Worm (Caenorhabditis elegans): ENCODE results near the gene pod-2.

DNA sequence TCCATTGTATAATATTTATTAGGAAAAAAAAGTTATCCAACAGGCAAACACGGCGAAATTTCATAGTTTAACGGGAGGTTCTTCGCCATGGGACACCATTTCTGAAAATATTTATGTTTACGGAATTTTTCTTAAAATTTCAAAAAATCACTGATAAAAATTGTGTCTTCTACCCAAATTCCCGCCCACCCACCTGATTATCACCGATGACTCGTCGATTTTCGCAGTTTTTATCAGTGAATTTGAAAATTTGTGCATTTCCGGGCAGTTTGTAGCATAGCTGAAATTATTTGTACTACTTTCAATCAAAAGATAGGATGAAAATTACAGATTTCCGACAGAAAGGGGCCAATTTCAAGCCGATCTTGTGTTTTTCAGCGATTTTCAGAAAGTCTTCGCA is 35.2 kb upstream of the pod-2 start:
- no peak for TF ChIP-seq ama-1 (optimal IDR thresholded peaks at IDR 0.05)
- TF ChIP-seq F13C5.2 (tag; optimal IDR thresholded peaks at IDR 0.05) = no peak
- TF ChIP-seq flt-1 (GFP tag; IDR thresholded peaks at IDR 0.05) = no peak
- TF ChIP-seq sea-1 (GFP tag; conservative IDR thresholded peaks at IDR 0.05) = no peak
- no peak for TF ChIP-seq ets-7 (tag; optimal IDR thresholded peaks at IDR 0.05)
- no peak for TF ChIP-seq hmbx-1 (tag; optimal IDR thresholded peaks at IDR 0.05)
- TF ChIP-seq hmg-4 (GFP tag; optimal IDR thresholded peaks at IDR 0.05) = no peak
- no peak for TF ChIP-seq pes-1 (GFP tag; IDR thresholded peaks at IDR 0.05)
- TF ChIP-seq scrt-1 (GFP tag; IDR thresholded peaks at IDR 0.05) = no peak
- no peak for TF ChIP-seq aly-1 (tag; optimal IDR thresholded peaks at IDR 0.05)

All from whole organism, early embryonic.